Fruit fly (Drosophila melanogaster): ENCODE data around the gene gammaSnap2.

gammaSnap2 gene

DNA sequence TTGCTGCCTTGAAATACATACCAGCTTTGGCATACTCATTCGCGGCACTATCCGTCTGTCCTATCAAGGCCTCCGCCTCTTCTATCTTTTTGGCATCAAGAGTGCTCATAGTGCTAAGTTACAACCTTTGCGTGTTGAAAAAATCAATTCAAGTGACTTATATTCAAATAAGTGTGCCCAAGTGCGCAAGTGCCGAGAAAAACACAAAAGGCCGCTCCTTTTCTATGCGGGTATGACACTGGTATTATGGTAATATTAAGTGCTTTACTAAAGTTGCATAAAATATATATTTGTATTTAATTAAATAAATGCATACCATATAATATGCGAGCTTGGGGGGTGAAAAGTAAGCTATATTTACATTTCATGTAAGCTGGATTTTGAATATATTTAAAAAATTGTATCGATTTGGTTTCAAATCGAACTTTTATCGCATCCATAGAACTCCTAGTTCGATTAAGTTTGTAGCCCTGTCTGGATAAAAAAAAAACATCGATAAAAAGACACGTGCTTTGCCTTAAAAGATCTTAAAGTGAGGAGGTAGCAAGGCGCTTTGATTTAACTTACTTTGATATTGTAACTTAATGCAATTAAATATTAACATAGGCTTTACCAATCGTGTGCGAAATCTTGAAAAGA lies at the start of gene gammaSnap2, which contains the start of gene ATPsynepsilonL:
Gene gammaSnap2 (minus strand): TSS at position 135 of the 639 bp plus-strand sequence.
Gene ATPsynepsilonL (plus strand): TSS at position 508 of the 639 bp plus-strand sequence.
- TF ChIP-seq CG17806 (tag; optimal IDR thresholded peaks at IDR 0.05): peak; percentile 18
- TF ChIP-seq D1 (tag; optimal IDR thresholded peaks at IDR 0.05): no peak

DNA sequence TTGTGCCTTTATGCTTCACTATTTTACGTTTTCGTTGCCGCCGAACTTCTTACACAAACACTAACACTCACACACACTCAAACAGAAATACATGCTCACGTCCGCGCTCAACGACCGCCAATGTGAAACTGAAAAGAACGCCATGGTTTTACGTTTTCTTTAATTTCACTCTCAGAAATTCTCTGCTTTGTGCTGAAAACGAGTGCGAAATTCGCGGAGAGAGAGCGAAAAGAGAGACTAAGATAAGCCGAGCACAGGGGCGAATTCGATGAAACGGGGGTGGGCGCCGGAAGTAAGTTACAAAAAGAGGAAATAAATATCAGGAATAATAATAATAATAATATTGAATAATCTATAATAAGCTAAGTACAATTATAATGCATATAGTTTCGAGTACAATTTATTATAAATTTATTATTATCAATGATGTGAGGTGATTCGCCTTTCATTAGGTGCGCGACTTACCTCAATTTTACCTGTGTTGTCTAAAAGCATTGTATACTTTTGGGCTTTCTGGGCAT lies 49.2 kb upstream of the gammaSnap2 start, which contains the start of gene Best1:
Gene Best1 (minus strand): TSS at position 132 of the 521 bp plus-strand sequence.
- TF ChIP-seq CG9948 (tag; optimal IDR thresholded peaks at IDR 0.05) (peak; percentile 86), CG12605 (GFP tag; IDR thresholded peaks at IDR 0.05) (peak; percentile 86), fd96Ca (GFP tag; IDR thresholded peaks at IDR 0.05) (peak; percentile 94), Snoo (tag; optimal IDR thresholded peaks at IDR 0.05) (peak; percentile 93), gl (tag; optimal IDR thresholded peaks at IDR 0.05) (peak; percentile 79), CG17806 (tag; optimal IDR thresholded peaks at IDR 0.05) (peak; percentile 90), CG14655 (GFP tag; optimal IDR thresholded peaks at IDR 0.05) (peak; percentile 90), D1 (tag; optimal IDR thresholded peaks at IDR 0.05) (peak; percentile 94), CG8301 (tag; optimal IDR thresholded peaks at IDR 0.05) (peak; percentile 90), Ets98B (GFP tag; IDR thresholded peaks at IDR 0.05) (peak; percentile 95), CG10348 (GFP tag; IDR thresholded peaks at IDR 0.05) (peak; percentile 59), Pif1B (GFP tag; optimal IDR thresholded peaks at IDR 0.05) (peak; percentile 95), CG4496 (GFP tag; IDR thresholded peaks at IDR 0.05) (peak; percentile 95), Pif1A (GFP tag; optimal IDR thresholded peaks at IDR 0.05) (peak; percentile 93), EcR (GFP tag; optimal IDR thresholded peaks at IDR 0.05) (peak; percentile 83), CG15710 (tag; optimal IDR thresholded peaks at IDR 0.05) (peak; percentile 86), CG13204 (GFP tag; optimal IDR thresholded peaks at IDR 0.05) (peak; percentile 77), rn (GFP tag; IDR thresholded peaks at IDR 0.05) (peak; percentile 67; the same call in 1 of the 2 replicates), CG32121 (GFP tag; IDR thresholded peaks at IDR 0.05) (peak; percentile 95), CG8159 (tag; optimal IDR thresholded peaks at IDR 0.05) (peak; percentile 91), CG34367 (tag; optimal IDR thresholded peaks at IDR 0.05) (peak; percentile 81)

DNA sequence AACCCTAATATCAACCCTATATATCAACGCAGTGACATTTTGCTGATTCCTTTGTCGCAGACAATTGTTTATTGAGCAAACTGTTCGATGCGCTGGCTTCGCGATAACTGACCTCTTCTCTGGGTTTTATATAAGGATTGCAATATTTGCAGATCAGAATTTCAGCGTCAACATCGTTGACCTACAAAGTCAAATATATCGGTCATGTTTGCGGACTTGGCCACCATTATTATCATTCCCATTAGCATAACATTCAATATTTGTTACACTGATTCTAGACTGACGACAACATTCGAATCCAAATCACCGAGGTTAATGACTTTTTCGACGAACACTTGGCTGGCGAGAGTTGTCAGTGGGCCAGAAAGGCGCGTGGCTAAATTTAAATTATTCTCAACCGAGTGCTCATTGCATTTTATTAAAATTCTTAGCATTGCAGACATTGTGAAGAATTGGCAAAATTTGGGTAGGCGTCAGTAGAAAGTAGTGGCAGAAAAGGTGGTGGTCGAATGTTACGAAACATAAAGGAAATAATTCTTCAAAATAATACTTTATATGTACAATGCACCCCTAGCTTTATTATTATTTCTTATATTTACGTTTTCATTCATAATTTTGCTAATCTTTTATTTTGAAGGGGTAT lies 48.0 kb upstream of the gammaSnap2 start:
- peak; percentile 73 for TF ChIP-seq EcR (GFP tag; optimal IDR thresholded peaks at IDR 0.05)
- no peak for TF ChIP-seq CG9948 (tag; optimal IDR thresholded peaks at IDR 0.05)

DNA sequence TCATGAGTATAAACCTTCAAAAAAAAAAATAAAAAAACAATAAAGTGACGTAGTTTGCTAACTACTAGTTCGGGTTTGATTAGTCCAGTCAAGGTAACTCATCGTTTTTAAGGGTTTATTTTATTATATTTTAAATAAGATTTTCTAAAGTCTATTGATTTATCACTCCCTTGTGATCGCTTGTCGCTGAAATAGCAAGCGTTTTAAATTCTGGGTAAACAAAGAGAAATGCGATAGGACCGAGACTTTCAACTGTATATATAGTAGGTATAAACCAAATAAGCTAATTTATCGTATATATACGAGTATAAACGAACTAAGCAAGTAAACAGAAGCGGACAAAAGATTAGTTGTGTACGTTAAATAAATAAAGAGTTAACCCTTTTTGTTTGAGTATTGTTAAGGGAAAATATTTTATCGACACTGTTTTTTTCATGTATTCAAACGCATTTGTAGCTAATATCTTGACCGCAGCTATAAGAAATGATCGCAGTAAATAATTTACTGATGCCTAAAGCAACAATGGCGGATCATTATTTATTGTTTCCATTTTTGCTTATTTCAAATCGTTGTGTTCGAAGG lies 47.4 kb upstream of the gammaSnap2 start:
- TF ChIP-seq CG9948 (tag; optimal IDR thresholded peaks at IDR 0.05) (no peak), CG8301 (tag; optimal IDR thresholded peaks at IDR 0.05) (peak; percentile 30), Pif1A (GFP tag; optimal IDR thresholded peaks at IDR 0.05) (peak; percentile 59), CG17806 (tag; optimal IDR thresholded peaks at IDR 0.05) (no peak), CG10348 (GFP tag; IDR thresholded peaks at IDR 0.05) (no peak), Snoo (tag; optimal IDR thresholded peaks at IDR 0.05) (peak; percentile 44), Pif1B (GFP tag; optimal IDR thresholded peaks at IDR 0.05) (peak; percentile 28), CG14655 (GFP tag; optimal IDR thresholded peaks at IDR 0.05) (no peak), CG15710 (tag; optimal IDR thresholded peaks at IDR 0.05) (peak; percentile 52), CG12605 (GFP tag; IDR thresholded peaks at IDR 0.05) (no peak), fd96Ca (GFP tag; IDR thresholded peaks at IDR 0.05) (no peak), rn (GFP tag; IDR thresholded peaks at IDR 0.05) (no peak), CG8159 (tag; optimal IDR thresholded peaks at IDR 0.05) (peak; percentile 58), CG13204 (GFP tag; optimal IDR thresholded peaks at IDR 0.05) (no peak), Ets98B (GFP tag; IDR thresholded peaks at IDR 0.05) (peak; percentile 37; the same call in 1 of the 2 replicates), CG4496 (GFP tag; IDR thresholded peaks at IDR 0.05) (peak; percentile 45; the same call in 1 of the 3 replicates), D1 (tag; optimal IDR thresholded peaks at IDR 0.05) (no peak)

DNA sequence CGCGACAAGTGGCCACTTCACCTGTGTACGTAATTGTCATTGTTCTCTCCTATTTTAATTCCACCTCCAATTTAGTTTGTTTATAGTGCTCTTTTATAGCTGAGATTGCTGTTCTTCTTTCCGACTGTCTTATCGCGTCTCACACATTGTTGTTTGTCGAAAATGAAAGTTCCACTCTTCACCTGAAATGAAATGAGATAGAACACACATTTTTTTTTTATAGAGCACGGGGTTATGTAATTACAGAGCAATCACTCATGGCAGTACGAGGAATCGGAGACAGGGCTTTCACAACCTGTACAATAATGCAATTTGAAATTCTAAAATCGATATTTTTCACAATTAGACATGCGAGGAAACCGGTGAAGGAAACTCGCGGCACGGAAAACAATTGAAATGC lies 46.1 kb upstream of the gammaSnap2 start:
- no peak for TF ChIP-seq Pif1A (GFP tag; optimal IDR thresholded peaks at IDR 0.05)
- no peak for TF ChIP-seq CG9948 (tag; optimal IDR thresholded peaks at IDR 0.05)
- TF ChIP-seq Ets98B (GFP tag; IDR thresholded peaks at IDR 0.05): no peak
- no peak for TF ChIP-seq CG15710 (tag; optimal IDR thresholded peaks at IDR 0.05)
- TF ChIP-seq CG14655 (GFP tag; optimal IDR thresholded peaks at IDR 0.05): no peak
- TF ChIP-seq CG4496 (GFP tag; IDR thresholded peaks at IDR 0.05): no peak
- no peak for TF ChIP-seq CG34367 (tag; optimal IDR thresholded peaks at IDR 0.05)
- TF ChIP-seq CG12605 (GFP tag; IDR thresholded peaks at IDR 0.05): no peak

DNA sequence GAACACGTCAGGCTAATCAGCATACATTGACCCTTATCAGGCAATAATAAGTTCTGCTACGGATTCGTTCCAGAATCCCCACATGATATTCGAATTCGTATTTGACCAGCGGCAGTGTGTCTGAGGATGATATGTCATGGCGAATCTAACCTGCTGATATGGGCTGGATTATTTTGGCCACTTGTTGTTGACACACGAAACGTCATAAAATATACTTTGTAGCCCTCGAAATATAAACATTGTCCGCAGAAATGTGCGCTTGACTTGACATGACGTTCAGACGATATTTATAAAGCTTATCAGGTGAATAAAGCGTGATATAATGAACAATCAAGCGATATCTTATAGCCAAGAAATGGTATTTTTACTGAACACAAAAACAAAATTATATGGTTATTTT lies 45.1 kb upstream of the gammaSnap2 start:
- TF ChIP-seq CG15710 (tag; optimal IDR thresholded peaks at IDR 0.05) (no peak), EcR (GFP tag; optimal IDR thresholded peaks at IDR 0.05) (no peak), fd96Ca (GFP tag; IDR thresholded peaks at IDR 0.05) (no peak), CG9948 (tag; optimal IDR thresholded peaks at IDR 0.05) (no peak), CG8301 (tag; optimal IDR thresholded peaks at IDR 0.05) (no peak), CG12605 (GFP tag; IDR thresholded peaks at IDR 0.05) (no peak)
